1 fruit fly cellular context compared by ENCODE assay signal in the genomic region with DNA sequence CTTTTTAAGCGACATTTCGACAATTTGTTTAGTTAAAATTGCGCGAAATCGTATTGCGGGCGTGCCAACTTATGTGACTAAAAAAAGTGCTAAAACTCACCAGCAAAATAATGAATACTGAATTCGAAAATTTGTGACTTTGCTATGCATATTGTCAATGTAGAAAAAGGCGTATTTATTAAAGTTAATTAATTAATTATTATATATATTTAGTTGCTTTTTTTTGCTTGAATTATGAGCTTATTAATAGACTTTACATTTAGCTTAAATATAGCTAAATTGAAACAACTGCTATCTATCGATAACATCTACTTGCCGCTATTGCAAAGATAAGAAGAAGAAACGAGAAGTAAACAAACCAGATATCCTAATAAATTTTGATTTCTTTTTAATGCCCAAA.
TF ChIP-seq lines count a peak whose summit lies in the region.

A gene (minus strand): TSS at position 56 of the 400 bp plus-strand sequence.
A gene (plus strand): TSS at position 333 of the 400 bp plus-strand sequence.

TF ChIP-seq in whole organism, embryonic, 481 proteins besides CTCF, POLR2A, EP300 and RAD21 (continued from another document):
- TF ChIP-seq CG8359 (GFP tag; optimal IDR thresholded peaks at IDR 0.05; lab: Kevin White, UChicago; ENCODE audit: borderline replicate concordance) (no peak), HmgZ (tag; optimal IDR thresholded peaks at IDR 0.05; lab: Kevin White, UChicago) (peak; percentile 2), CG2120 (GFP tag; optimal IDR thresholded peaks at IDR 0.05; lab: Kevin White, UChicago) (no peak), stwl (tag; optimal IDR thresholded peaks at IDR 0.05; lab: Kevin White, UChicago) (peak; percentile 71), Vsx1 (GFP tag; optimal IDR thresholded peaks at IDR 0.05; lab: Kevin White, UChicago) (no peak), ham (GFP tag; IDR thresholded peaks at IDR 0.05; lab: Robert Waterston, UW) (no peak), CG11247 (GFP tag; IDR thresholded peaks at IDR 0.05; lab: Robert Waterston, UW) (no peak), CG12071 (GFP tag; optimal IDR thresholded peaks at IDR 0.05; lab: Kevin White, UChicago) (no peak), CG17829 (tag; optimal IDR thresholded peaks at IDR 0.05; lab: Kevin White, UChicago) (peak; percentile 31), CG7963 (GFP tag; IDR thresholded peaks at IDR 0.05; lab: Robert Waterston, UW; ENCODE audit: partially characterized antibody) (no peak), CG17385 (GFP tag; optimal IDR thresholded peaks at IDR 0.05; lab: Kevin White, UChicago) (peak; percentile 94)
